Fruit fly (Drosophila melanogaster): ENCODE results near the gene qin.
A peak's percentile ranks its signal among the peaks of the same experiment; 100 is the strongest.

dm6 chr3R:18624541-18624940, 33.7 kb downstream of the qin start:
- no peak for TF ChIP-seq sage (GFP tag; optimal IDR thresholded peaks at IDR 0.05)
- TF ChIP-seq rgr (GFP tag; optimal IDR thresholded peaks at IDR 0.05), result no peak
- no peak for TF ChIP-seq Dif (GFP tag; optimal IDR thresholded peaks at IDR 0.05; ENCODE audit: partially characterized antibody)
- TF ChIP-seq foxo (GFP tag; optimal IDR thresholded peaks at IDR 0.05), result no peak
- TF ChIP-seq Myc (optimal IDR thresholded peaks at IDR 0.05), result no peak
- no peak for TF ChIP-seq psq (GFP tag; optimal IDR thresholded peaks at IDR 0.05)
- no peak for TF ChIP-seq CG32264 (GFP tag; optimal IDR thresholded peaks at IDR 0.05)
- TF ChIP-seq h (GFP tag; optimal IDR thresholded peaks at IDR 0.05), result peak; percentile 17
- TF ChIP-seq sv (GFP tag; optimal IDR thresholded peaks at IDR 0.05), result no peak
- TF ChIP-seq Rel (GFP tag; optimal IDR thresholded peaks at IDR 0.05), result no peak
- no peak for TF ChIP-seq Rel (tag; optimal IDR thresholded peaks at IDR 0.05)
- no peak for TF ChIP-seq Mio (GFP tag; optimal IDR thresholded peaks at IDR 0.05)
